Fruit fly (Drosophila melanogaster): ENCODE measurements around the gene CG3288.

Gene CG3288

DNA sequence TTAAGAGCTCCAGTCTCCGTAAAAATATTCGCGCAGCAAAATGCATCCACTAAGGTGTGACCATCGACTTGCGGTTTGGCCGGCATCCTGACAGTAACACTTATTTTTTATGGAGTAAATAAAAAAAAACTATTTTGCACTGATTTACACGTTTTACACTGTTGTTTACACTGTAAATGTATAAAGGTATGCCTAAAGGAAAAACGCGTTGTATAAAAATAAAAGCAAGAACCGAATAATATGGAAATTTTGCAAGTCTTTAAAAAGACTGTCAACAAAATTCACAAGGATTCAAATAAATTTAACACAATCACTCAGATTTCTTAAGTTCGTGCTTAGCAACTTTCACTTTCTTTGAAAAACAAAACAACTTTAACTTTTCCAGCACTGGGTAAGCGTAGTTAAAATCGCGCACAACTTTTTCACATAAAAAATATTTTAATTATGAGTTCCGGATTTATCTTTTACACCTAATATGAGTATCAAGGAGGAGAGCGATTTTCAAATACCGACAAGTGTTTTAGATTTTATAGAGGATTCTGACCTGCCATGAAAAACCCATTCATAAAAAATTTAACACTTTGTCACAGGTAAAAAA lies 12.7 kb upstream of the CG3288 start (continued):
- no peak for TF ChIP-seq CG6175 (GFP tag; IDR thresholded peaks at IDR 0.05)
- TF ChIP-seq MESR4 (GFP tag; optimal IDR thresholded peaks at IDR 0.05), result no peak

dm6 chr3L:20826950-20827910 lies 8.8 kb upstream of the CG3288 start:
- no peak for TF ChIP-seq Poxn (GFP tag; IDR thresholded peaks at IDR 0.05)
- no peak for TF ChIP-seq otp (GFP tag; IDR thresholded peaks at IDR 0.05)
- no peak for TF ChIP-seq tll (GFP tag; optimal IDR thresholded peaks at IDR 0.05)
- no peak for TF ChIP-seq Mes4 (GFP tag; optimal IDR thresholded peaks at IDR 0.05)
- TF ChIP-seq Atf6 (GFP tag; IDR thresholded peaks at IDR 0.05), result peak; percentile 55; the same call in 1 of the 2 replicates
- TF ChIP-seq ttk (GFP tag; IDR thresholded peaks at IDR 0.05), result no peak
- no peak for TF ChIP-seq CG15269 (tag; optimal IDR thresholded peaks at IDR 0.05)
- peak; percentile 13 for TF ChIP-seq Asciz (GFP tag; optimal IDR thresholded peaks at IDR 0.05)
- no peak for TF ChIP-seq MTF-1 (GFP tag; optimal IDR thresholded peaks at IDR 0.05; ENCODE audit: borderline replicate concordance)
- TF ChIP-seq run (tag; optimal IDR thresholded peaks at IDR 0.05), result no peak
- TF ChIP-seq CG12236 (GFP tag; optimal IDR thresholded peaks at IDR 0.05), result no peak
- TF ChIP-seq CG4328 (GFP tag; optimal IDR thresholded peaks at IDR 0.05), result no peak
- TF ChIP-seq Lim3 (GFP tag; IDR thresholded peaks at IDR 0.05), result no peak
- no peak; the same call in 1 of the 2 replicates for TF ChIP-seq stc (GFP tag; IDR thresholded peaks at IDR 0.05)
- TF ChIP-seq B-H1 (GFP tag; IDR thresholded peaks at IDR 0.05), result peak; percentile 30; the same call in 1 of the 3 replicates
- TF ChIP-seq chm (GFP tag; IDR thresholded peaks at IDR 0.05), result no peak
- TF ChIP-seq pros (GFP tag; optimal IDR thresholded peaks at IDR 0.05), result no peak
- no peak for TF ChIP-seq Spps (tag; optimal IDR thresholded peaks at IDR 0.05)
- TF ChIP-seq Six4 (GFP tag; optimal IDR thresholded peaks at IDR 0.05), result no peak
- no peak for TF ChIP-seq bigmax (GFP tag; optimal IDR thresholded peaks at IDR 0.05)
- peak; percentile 10 for TF ChIP-seq Blimp-1 (GFP tag; optimal IDR thresholded peaks at IDR 0.05)
- peak; percentile 44 for TF ChIP-seq grau (tag; optimal IDR thresholded peaks at IDR 0.05)
- TF ChIP-seq CG8089 (GFP tag; optimal IDR thresholded peaks at IDR 0.05), result no peak
- no peak for TF ChIP-seq HLH4C (GFP tag; IDR thresholded peaks at IDR 0.05; ENCODE audit: partially characterized antibody)
- no peak for TF ChIP-seq CG14667 (GFP tag; IDR thresholded peaks at IDR 0.05)
- TF ChIP-seq Ada2b (GFP tag; IDR thresholded peaks at IDR 0.05), result peak; percentile 49; the same call in 1 of the 2 replicates
- TF ChIP-seq CG6654 (GFP tag; optimal IDR thresholded peaks at IDR 0.05), result no peak
- TF ChIP-seq bowl (GFP tag; IDR thresholded peaks at IDR 0.05), result no peak
- no peak for TF ChIP-seq gt (GFP tag; IDR thresholded peaks at IDR 0.05)
- no peak for TF ChIP-seq CG7839 (tag; optimal IDR thresholded peaks at IDR 0.05)
- TF ChIP-seq Scr (GFP tag; IDR thresholded peaks at IDR 0.05; ENCODE audit: partially characterized antibody), result no peak
- no peak for TF ChIP-seq ab (GFP tag; optimal IDR thresholded peaks at IDR 0.05)
- TF ChIP-seq Xbp1 (GFP tag; optimal IDR thresholded peaks at IDR 0.05), result peak; percentile 48
- no peak for TF ChIP-seq hbn (GFP tag; IDR thresholded peaks at IDR 0.05; ENCODE audit: partially characterized antibody)
- TF ChIP-seq mirr (GFP tag; optimal IDR thresholded peaks at IDR 0.05), result no peak
- TF ChIP-seq ewg (GFP tag; optimal IDR thresholded peaks at IDR 0.05), result no peak
- TF ChIP-seq CG10543 (GFP tag; optimal IDR thresholded peaks at IDR 0.05), result no peak
- TF ChIP-seq Nf-YB (GFP tag; optimal IDR thresholded peaks at IDR 0.05), result no peak
- TF ChIP-seq fd3F (GFP tag; optimal IDR thresholded peaks at IDR 0.05), result peak; percentile 0
- TF ChIP-seq CG4617 (GFP tag; optimal IDR thresholded peaks at IDR 0.05; ENCODE audit: borderline replicate concordance), result no peak
- no peak for TF ChIP-seq trh (GFP tag; optimal IDR thresholded peaks at IDR 0.05)
- no peak for TF ChIP-seq unc-4 (GFP tag; IDR thresholded peaks at IDR 0.05; ENCODE audit: partially characterized antibody)
- no peak for TF ChIP-seq lola (GFP tag; optimal IDR thresholded peaks at IDR 0.05)
